Fruit fly (Drosophila melanogaster) whole organism, embryonic: Measurements from ENCODE around the gene pygo.

Experiments
- BtbVII ChIP-seq: fragments of 200-800 bp; sonication (Bioruptor generic); optimal IDR thresholded peaks from 3 replicates; lab custom pipeline; 2017; ENCODE audit warnings: missing biosample characterization, mild to moderate bottlenecking, missing genetic modification characterization
- CG10959 ChIP-seq: fragments of 200-800 bp; sonication (Bioruptor generic); IDR thresholded peaks from 2 replicates; pipeline ENCODE4 v1.3.6; 2022; ENCODE audit warnings: missing biosample characterization, missing genetic modification characterization
- CG10979 ChIP-seq: fragments of 200-800 bp; sonication (Bioruptor generic); optimal IDR thresholded peaks from 2 replicates; lab custom pipeline; 2018; ENCODE audit warnings: missing biosample characterization, mild to moderate bottlenecking, missing genetic modification characterization, moderate library complexity
- CG11247 ChIP-seq: fragments of 200-800 bp; sonication (Bioruptor generic); IDR thresholded peaks from 2 replicates; pipeline ENCODE4 v1.3.6; 2022; ENCODE audit warnings: missing biosample characterization, missing genetic modification characterization
- CG11696 ChIP-seq: fragments of 200-800 bp; sonication (Bioruptor generic); IDR thresholded peaks from 2 replicates; pipeline ENCODE4 v1.3.6; 2022; ENCODE audit warnings: missing biosample characterization, missing genetic modification characterization
- CG12071 ChIP-seq: fragments of 200-800 bp; sonication (Bioruptor generic); optimal IDR thresholded peaks from 3 replicates; lab custom pipeline; 2018; ENCODE audit warnings: missing biosample characterization, mild to moderate bottlenecking, missing genetic modification characterization
- CG1603 ChIP-seq: fragments of 200-800 bp; sonication (Bioruptor generic); optimal IDR thresholded peaks from 2 replicates; lab custom pipeline; 2019; ENCODE audit warnings: missing biosample characterization, mild to moderate bottlenecking, missing genetic modification characterization, moderate library complexity
- CG17568 ChIP-seq: fragments of 200-800 bp; sonication (Bioruptor generic); optimal IDR thresholded peaks from 2 replicates; lab custom pipeline; 2018; ENCODE audit warnings: missing biosample characterization, mild to moderate bottlenecking, missing genetic modification characterization, moderate library complexity
- CG18011 ChIP-seq: fragments of 200-800 bp; sonication (Bioruptor generic); optimal IDR thresholded peaks from 2 replicates; lab custom pipeline; 2017; ENCODE audit warnings: missing biosample characterization, missing genetic modification characterization, mild to moderate bottlenecking, moderate library complexity, missing genotype
- CG2120 ChIP-seq: fragments of 200-800 bp; sonication (Bioruptor generic); optimal IDR thresholded peaks from 3 replicates; lab custom pipeline; 2016; ENCODE audit warnings: missing biosample characterization, missing genetic modification characterization
- CG2875 ChIP-seq: fragments of 200-800 bp; sonication (Bioruptor generic); optimal IDR thresholded peaks from 2 replicates; lab custom pipeline; 2017; ENCODE audit warnings: missing biosample characterization, mild to moderate bottlenecking, missing genetic modification characterization, missing genetic modification reagents
- CG31365 ChIP-seq: fragments of 200-800 bp; sonication (Bioruptor generic); optimal IDR thresholded peaks from 2 replicates; lab custom pipeline; 2018; ENCODE audit warnings: missing biosample characterization, mild to moderate bottlenecking, missing genetic modification characterization
- CG34376 ChIP-seq: fragments of 200-800 bp; sonication (Bioruptor generic); optimal IDR thresholded peaks from 2 replicates; lab custom pipeline; 2018; ENCODE audit warnings: missing biosample characterization, mild to moderate bottlenecking, missing genetic modification characterization
- CG3838 ChIP-seq: fragments of 200-800 bp; sonication (Bioruptor generic); optimal IDR thresholded peaks from 3 replicates; lab custom pipeline; 2016; ENCODE audit warnings: missing biosample characterization, missing genetic modification characterization
- CG4404 ChIP-seq: fragments of 200-800 bp; sonication (Bioruptor generic); IDR thresholded peaks from 2 replicates; pipeline ENCODE4 v1.3.6; 2022; ENCODE audit warnings: missing biosample characterization, missing genetic modification characterization
- CG7839 ChIP-seq: fragments of 200-800 bp; sonication (Bioruptor generic); optimal IDR thresholded peaks from 3 replicates; lab custom pipeline; 2018; ENCODE audit warnings: missing biosample characterization, mild to moderate bottlenecking, missing genetic modification characterization, moderate library complexity
- CG7963 ChIP-seq: fragments of 200-800 bp; sonication (Bioruptor generic); IDR thresholded peaks from 3 replicates; pipeline ENCODE4 v1.3.6; 2022; ENCODE audit warnings: missing biosample characterization, missing genetic modification characterization; ENCODE audit not compliant: partially characterized antibody
- CG7987 ChIP-seq: fragments of 200-800 bp; sonication (Bioruptor generic); optimal IDR thresholded peaks from 2 replicates; lab custom pipeline; 2018; ENCODE audit warnings: missing biosample characterization, mild to moderate bottlenecking, missing genetic modification characterization, moderate library complexity
- CG9876 ChIP-seq: fragments of 200-800 bp; sonication (Bioruptor generic); optimal IDR thresholded peaks from 2 replicates; lab custom pipeline; 2016; ENCODE audit warnings: missing biosample characterization, missing genetic modification characterization
- Chrac-16 ChIP-seq: fragments of 200-800 bp; sonication (Bioruptor generic); optimal IDR thresholded peaks from 3 replicates; lab custom pipeline; 2016; ENCODE audit warnings: missing biosample characterization, missing genetic modification characterization
- CrebB ChIP-seq: fragments of 200-800 bp; sonication (Bioruptor generic); optimal IDR thresholded peaks from 3 replicates; lab custom pipeline; 2018; ENCODE audit warnings: missing biosample characterization, mild to moderate bottlenecking, missing genetic modification characterization
- Dek ChIP-seq: fragments of 200-800 bp; sonication (Bioruptor generic); optimal IDR thresholded peaks from 3 replicates; lab custom pipeline; 2019; ENCODE audit warnings: missing biosample characterization, mild to moderate bottlenecking, missing genetic modification characterization, moderate library complexity
- Dfd ChIP-seq, 2 experiments: fragments of >200 bp; optimal IDR thresholded peaks; 2 replicates each; lab custom pipeline; 2017; ENCODE audit warnings: missing biosample characterization in 2 of 2, missing genetic modification characterization in 2 of 2
- Dref ChIP-seq: fragments of 200-800 bp; sonication (Bioruptor generic); IDR thresholded peaks from 2 replicates; pipeline ENCODE4 v1.3.6; 2022; ENCODE audit warnings: missing biosample characterization, missing genetic modification characterization
- HLHmδ ChIP-seq: fragments of 200-800 bp; sonication (Bioruptor generic); optimal IDR thresholded peaks from 2 replicates; lab custom pipeline; 2018; ENCODE audit warnings: missing biosample characterization, mild to moderate bottlenecking, missing genetic modification characterization, moderate library complexity
- Hmr ChIP-seq: fragments of 200-800 bp; sonication (Bioruptor generic); optimal IDR thresholded peaks from 3 replicates; lab custom pipeline; 2017; ENCODE audit warnings: mild to moderate bottlenecking, missing biosample characterization, missing genetic modification reagents, missing genetic modification characterization
- Hmx ChIP-seq: fragments of 200-800 bp; sonication (Bioruptor generic); optimal IDR thresholded peaks from 2 replicates; lab custom pipeline; 2016; ENCODE audit warnings: missing biosample characterization, missing genetic modification characterization
- Med ChIP-seq: fragments of 200-800 bp; sonication (Bioruptor generic); peaks from one replicate; lab custom pipeline; 2016; ENCODE audit warnings: missing biosample characterization, missing genetic modification characterization, mild to moderate bottlenecking, inconsistent platforms, moderate library complexity
- Sox102F ChIP-seq: fragments of 200-800 bp; sonication (Bioruptor generic); optimal IDR thresholded peaks from 2 replicates; lab custom pipeline; 2018; ENCODE audit warnings: missing biosample characterization, mild to moderate bottlenecking, missing genetic modification characterization, moderate library complexity
- Ssrp ChIP-seq: fragments of 200-800 bp; sonication (Bioruptor generic); optimal IDR thresholded peaks from 2 replicates; lab custom pipeline; 2018; ENCODE audit warnings: missing biosample characterization, mild to moderate bottlenecking, missing genetic modification characterization, moderate library complexity
- Trl ChIP-seq, 3 experiments: fragments of >200 bp in 2 of 3; fragments of 200-800 bp in 1 of 3; sonication (Bioruptor generic) in 1 of 3; optimal IDR thresholded peaks; 2 replicates in 1 of 3; 3 replicates in 2 of 3; lab custom pipeline; 2016 to 2017; ENCODE audit warnings: missing biosample characterization in 1 of 3, missing genetic modification characterization in 1 of 3
- Xrp1 ChIP-seq: fragments of 200-800 bp; sonication (Bioruptor generic); IDR thresholded peaks from 2 replicates; pipeline ENCODE4 v1.3.6; 2022; ENCODE audit warnings: missing biosample characterization, missing genetic modification characterization
- bowl ChIP-seq: fragments of 200-800 bp; sonication (Bioruptor generic); IDR thresholded peaks from 2 replicates; pipeline ENCODE4 v1.3.6; 2022; ENCODE audit warnings: missing biosample characterization, missing genetic modification characterization
- cad ChIP-seq: fragments of >200 bp; optimal IDR thresholded peaks from 2 replicates; lab custom pipeline; 2017; ENCODE audit warnings: missing biosample characterization, missing genetic modification characterization
- chn ChIP-seq: fragments of 200-800 bp; sonication (Bioruptor generic); optimal IDR thresholded peaks from 2 replicates; lab custom pipeline; 2016; ENCODE audit warnings: missing biosample characterization, missing genetic modification characterization
- croc ChIP-seq: fragments of 200-800 bp; sonication (Bioruptor generic); conservative IDR thresholded peaks from 3 replicates; pipeline ENCODE4 v1.3.6; 2022; ENCODE audit warnings: missing biosample characterization, missing genetic modification characterization
- cwo ChIP-seq: fragments of 200-800 bp; sonication (Bioruptor generic); optimal IDR thresholded peaks from 3 replicates; lab custom pipeline; 2017; ENCODE audit warnings: missing biosample characterization, missing genetic modification characterization, mild to moderate bottlenecking, moderate library complexity, missing genetic modification reagents
- dati ChIP-seq: fragments of 200-800 bp; sonication (Bioruptor generic); IDR thresholded peaks from 2 replicates; pipeline ENCODE4 v1.3.6; 2022; ENCODE audit warnings: missing biosample characterization, missing genetic modification characterization
- dm ChIP-seq: fragments of 200-800 bp; sonication (Bioruptor generic); optimal IDR thresholded peaks from 3 replicates; lab custom pipeline; 2016; ENCODE audit warnings: missing biosample characterization, missing genetic modification characterization
- dysf ChIP-seq: fragments of 200-800 bp; sonication (Bioruptor generic); IDR thresholded peaks from 3 replicates; pipeline ENCODE4 v1.3.6; 2022; ENCODE audit warnings: missing biosample characterization, missing genetic modification characterization
- exex ChIP-seq: fragments of 200-800 bp; sonication (Bioruptor generic); optimal IDR thresholded peaks from 4 replicates; lab custom pipeline; 2018; ENCODE audit warnings: missing biosample characterization, mild to moderate bottlenecking, missing genetic modification characterization, moderate library complexity
- gro ChIP-seq: fragments of 200-800 bp; sonication (Bioruptor generic); optimal IDR thresholded peaks from 2 replicates; lab custom pipeline; 2016; ENCODE audit warnings: missing biosample characterization, missing genetic modification characterization
- nerfin-1 ChIP-seq: fragments of 200-800 bp; sonication (Bioruptor generic); optimal IDR thresholded peaks from 3 replicates; lab custom pipeline; 2019; ENCODE audit warnings: missing biosample characterization, mild to moderate bottlenecking, missing genetic modification characterization, moderate library complexity
- pfk ChIP-seq: fragments of 200-800 bp; sonication (Bioruptor generic); optimal IDR thresholded peaks from 2 replicates; lab custom pipeline; 2018; ENCODE audit warnings: missing biosample characterization, mild to moderate bottlenecking, missing genetic modification characterization, moderate library complexity
- schlank ChIP-seq: fragments of 200-800 bp; sonication (Bioruptor generic); optimal IDR thresholded peaks from 2 replicates; lab custom pipeline; 2018; ENCODE audit warnings: missing biosample characterization, mild to moderate bottlenecking, missing genetic modification characterization
- slbo ChIP-seq: fragments of 200-800 bp; sonication (Bioruptor generic); IDR thresholded peaks from 2 replicates; pipeline ENCODE4 v1.3.6; 2022; ENCODE audit warnings: missing biosample characterization, missing genetic modification characterization
- sug ChIP-seq: fragments of 200-800 bp; optimal IDR thresholded peaks from 2 replicates; lab custom pipeline; 2019; ENCODE audit warnings: missing biosample characterization, mild to moderate bottlenecking, missing genetic modification characterization, moderate library complexity
- tap ChIP-seq: fragments of 200-800 bp; optimal IDR thresholded peaks from 3 replicates; lab custom pipeline; 2019; ENCODE audit warnings: missing biosample characterization, mild to moderate bottlenecking, missing genetic modification characterization, moderate library complexity
- wor ChIP-seq: fragments of 200-800 bp; sonication (Bioruptor generic); IDR thresholded peaks from 2 replicates; pipeline ENCODE4 v1.3.6; 2022; ENCODE audit warnings: missing biosample characterization, missing genetic modification characterization

The pygo gene

DNA sequence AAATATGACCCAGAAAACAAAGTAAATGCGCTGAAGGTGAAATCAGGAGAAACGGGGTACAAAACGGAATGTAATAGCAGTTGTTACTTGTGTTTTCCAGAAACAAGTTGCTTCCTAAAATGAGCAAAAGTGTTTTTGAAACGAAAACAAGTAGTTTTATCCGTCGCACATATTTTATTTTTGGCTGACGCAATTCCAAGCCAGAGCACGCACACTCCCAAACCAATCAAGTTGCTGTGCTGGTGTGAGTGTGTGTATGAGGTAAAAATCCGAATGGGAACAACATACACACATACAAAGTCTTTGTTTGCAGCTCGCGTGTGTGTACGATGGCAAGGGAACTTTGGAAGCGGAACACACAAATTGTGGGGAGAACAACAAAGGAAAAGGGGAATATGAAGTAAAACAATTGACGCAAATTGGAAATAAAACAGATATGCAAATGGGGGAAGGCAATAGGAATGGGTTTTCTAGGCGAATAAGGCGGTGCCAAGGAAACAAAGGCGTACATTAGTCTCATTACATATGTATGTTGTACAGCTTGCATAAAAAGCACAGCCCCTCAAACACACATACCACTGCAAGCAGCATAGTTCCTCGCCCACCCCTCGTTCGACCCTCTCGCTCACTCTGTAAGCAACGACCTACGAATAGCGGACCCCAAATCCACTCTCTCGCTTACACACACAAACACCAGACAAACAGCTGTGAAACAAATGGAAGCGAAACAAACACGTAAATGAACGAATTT is 28.1 kb upstream of the pygo start (continued):
- no peak for TF ChIP-seq CG1603 (tag; lab: Kevin White, UChicago)
- TF ChIP-seq schlank: no peak
- TF ChIP-seq Hmx (GFP tag; lab: Kevin White, UChicago): no peak
- TF ChIP-seq chn (GFP tag; lab: Kevin White, UChicago): peak; percentile 43
- no peak for TF ChIP-seq cad
- no peak for TF ChIP-seq gro (GFP tag; lab: Kevin White, UChicago)
- TF ChIP-seq CG2875 (GFP tag; lab: Kevin White, UChicago): no peak
- no peak for TF ChIP-seq Dek (tag; lab: Kevin White, UChicago)
- TF ChIP-seq exex (tag; lab: Kevin White, UChicago): peak; percentile 34
- TF ChIP-seq CG4404 (GFP tag; lab: Robert Waterston, UW): no peak
- TF ChIP-seq bowl: no peak
- peak; percentile 98 for TF ChIP-seq pfk (GFP tag; lab: Kevin White, UChicago)
- TF ChIP-seq CG11247 (GFP tag; lab: Robert Waterston, UW): no peak
- TF ChIP-seq wor (GFP tag; lab: Robert Waterston, UW): no peak
- TF ChIP-seq CG11696 (GFP tag; lab: Robert Waterston, UW): no peak
- peak; percentile 80 for TF ChIP-seq nerfin-1 (tag; lab: Kevin White, UChicago)
- TF ChIP-seq dm (GFP tag; lab: Kevin White, UChicago): no peak
- TF ChIP-seq BtbVII: peak; percentile 10
- peak in 1 of 2 experiments; percentile 31 for TF ChIP-seq Trl (optimal IDR thresholded peaks at IDR 0.05; lab: Kevin White, UChicago)
- TF ChIP-seq Trl (GFP tag; optimal IDR thresholded peaks at IDR 0.05; lab: Kevin White, UChicago): no peak
- TF ChIP-seq cwo (GFP tag; lab: Kevin White, UChicago): no peak
- peak; percentile 45 for TF ChIP-seq Hmr (GFP tag; lab: Kevin White, UChicago)
- TF ChIP-seq Dfd (GFP tag; optimal IDR thresholded peaks at IDR 0.05; lab: Kevin White, UChicago): no peak
- TF ChIP-seq CG10959 (GFP tag; lab: Robert Waterston, UW): no peak
- TF ChIP-seq CG7963 (GFP tag; lab: Robert Waterston, UW): no peak
- no peak for TF ChIP-seq croc (GFP tag; lab: Robert Waterston, UW)
- no peak for TF ChIP-seq slbo (GFP tag; lab: Robert Waterston, UW)
- TF ChIP-seq CG3838 (GFP tag; lab: Kevin White, UChicago): no peak
- TF ChIP-seq CG9876 (GFP tag; lab: Kevin White, UChicago): no peak
- no peak for TF ChIP-seq CG31365

DNA sequence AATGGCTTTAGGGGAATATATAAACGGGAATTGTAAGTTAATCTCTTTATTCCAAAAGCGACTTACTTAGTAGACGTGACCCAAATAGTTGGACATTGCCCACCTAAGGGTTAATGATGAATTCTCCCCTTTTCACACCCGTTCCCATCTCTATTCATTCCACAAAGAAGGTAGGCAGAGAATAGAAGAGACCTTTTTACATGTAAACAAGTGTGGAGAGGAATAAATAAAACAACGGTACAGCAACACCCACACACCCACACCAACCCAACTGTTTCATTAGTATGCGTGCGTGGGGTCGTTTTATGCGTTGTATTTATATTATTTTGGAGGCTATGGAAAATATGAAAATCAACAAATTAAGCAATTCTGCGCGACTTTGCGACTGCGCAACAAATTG is 27.5 kb upstream of the pygo start:
- TF ChIP-seq Ssrp (no peak), tap (no peak), Sox102F (GFP tag; lab: Kevin White, UChicago) (no peak), dati (GFP tag; lab: Robert Waterston, UW) (no peak), CG34376 (no peak), Dref (GFP tag; lab: Robert Waterston, UW) (no peak), CrebB (tag; lab: Kevin White, UChicago) (no peak), HLHmδ (GFP tag; lab: Kevin White, UChicago) (no peak), Chrac-16 (GFP tag; lab: Kevin White, UChicago) (no peak), sug (peak; percentile 39), Xrp1 (no peak), cwo (GFP tag; lab: Kevin White, UChicago) (peak; percentile 30), CG12071 (GFP tag; lab: Kevin White, UChicago) (no peak), CG10979 (tag; lab: Kevin White, UChicago) (no peak), Med (GFP tag; lab: Kevin White, UChicago) (peak; percentile 88), cad (no peak), CG18011 (GFP tag; lab: Kevin White, UChicago) (no peak), CG17568 (no peak), CG7839 (tag; lab: Kevin White, UChicago) (no peak), CG2120 (GFP tag; lab: Kevin White, UChicago) (peak; percentile 28), CG7987 (GFP tag; lab: Kevin White, UChicago) (no peak), CG3838 (GFP tag; lab: Kevin White, UChicago) (no peak), dysf (GFP tag; lab: Robert Waterston, UW) (no peak)
